Worm (Caenorhabditis elegans): ENCODE data around the gene Y43E12A.2.

DNA sequence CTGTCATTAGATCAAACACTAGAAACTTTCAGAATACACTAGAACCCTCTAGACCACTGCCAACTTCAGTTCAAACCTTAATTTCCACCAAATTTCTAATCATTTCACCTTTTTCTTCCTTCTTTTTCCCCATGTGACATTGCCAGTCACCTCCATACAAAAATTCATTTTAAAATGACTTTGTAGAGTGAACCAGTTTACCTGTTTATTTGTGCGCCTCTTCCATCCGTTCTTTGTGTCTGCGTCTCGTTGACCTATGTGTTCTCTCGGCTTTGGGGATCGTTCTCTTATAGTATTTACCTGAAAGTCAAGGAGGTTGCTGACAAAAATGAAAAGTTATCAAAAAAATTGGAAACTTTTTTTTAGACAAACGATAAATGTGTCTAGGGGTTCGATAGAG, 1.2 kb upstream of the Y43E12A.2 start:
- TF ChIP-seq flt-1 (GFP tag; IDR thresholded peaks at IDR 0.05) (no peak), cog-1 (tag; optimal IDR thresholded peaks at IDR 0.05) (no peak), ztf-29 (GFP tag; IDR thresholded peaks at IDR 0.05) (no peak)

All from whole organism, midembryonic.